Fruit fly (Drosophila melanogaster) whole organism, wandering third instar larva: Measurements from ENCODE around the gene Taf4.

Experiments used
- Abd-B ChIP-seq: fragments of >200 bp; optimal IDR thresholded peaks from 2 replicates; lab custom pipeline; 2017; ENCODE audit warnings: missing biosample characterization, missing genetic modification characterization
- CG32264 ChIP-seq: fragments of 200-800 bp; sonication (Bioruptor generic); optimal IDR thresholded peaks from 2 replicates; lab custom pipeline; 2016; ENCODE audit warnings: missing biosample characterization, missing genetic modification characterization
- CG9705 ChIP-seq: fragments of 200-800 bp; sonication (Bioruptor generic); optimal IDR thresholded peaks from 2 replicates; lab custom pipeline; 2018; ENCODE audit warnings: missing biosample characterization, mild to moderate bottlenecking, missing genetic modification characterization
- CrebA ChIP-seq: fragments of 200-800 bp; sonication (Bioruptor generic); optimal IDR thresholded peaks from 2 replicates; lab custom pipeline; 2016; ENCODE audit warnings: missing biosample characterization, mild to moderate bottlenecking, missing genetic modification characterization, borderline replicate concordance
- Dfd ChIP-seq: fragments of >200 bp; optimal IDR thresholded peaks from 2 replicates; lab custom pipeline; 2017; ENCODE audit warnings: missing biosample characterization, missing genetic modification characterization
- Dif ChIP-seq: fragments of 200-275, 200-300 bp; sonication (Bioruptor generic); optimal IDR thresholded peaks from 2 replicates; lab custom pipeline; 2018; ENCODE audit warnings: missing biosample characterization, missing genetic modification characterization; ENCODE audit not compliant: partially characterized antibody
- GATAd ChIP-seq: sonication (Bioruptor generic); optimal IDR thresholded peaks from 2 replicates; lab custom pipeline; 2016; ENCODE audit warnings: missing biosample characterization, missing genetic modification characterization
- HLH106 ChIP-seq: fragments of 200-800 bp; optimal IDR thresholded peaks from 3 replicates; lab custom pipeline; 2019; ENCODE audit warnings: missing biosample characterization, mild to moderate bottlenecking, missing genetic modification characterization, moderate library complexity
- Hnf4 ChIP-seq: fragments of 200-800 bp; sonication (Bioruptor generic); optimal IDR thresholded peaks from 2 replicates; lab custom pipeline; 2016; ENCODE audit warnings: missing biosample characterization, mild to moderate bottlenecking, missing genetic modification characterization
- Hr78 ChIP-seq: fragments of >200 bp; optimal IDR thresholded peaks from 2 replicates; lab custom pipeline; 2017; ENCODE audit warnings: missing biosample characterization, missing genetic modification characterization
- Hr83 ChIP-seq: fragments of 200-300 bp; sonication (Bioruptor generic); optimal IDR thresholded peaks from 2 replicates; lab custom pipeline; 2016; ENCODE audit warnings: missing biosample characterization, mild to moderate bottlenecking, missing genetic modification characterization, moderate library complexity; ENCODE audit not compliant: poor library complexity, severe bottlenecking
- Jra ChIP-seq: sonication (Bioruptor generic); optimal IDR thresholded peaks from 2 replicates; lab custom pipeline; 2016; ENCODE audit warnings: missing biosample characterization, missing genetic modification characterization
- Mio ChIP-seq: sonication (Bioruptor generic); optimal IDR thresholded peaks from 2 replicates; lab custom pipeline; 2016; ENCODE audit warnings: missing biosample characterization, missing genetic modification characterization
- Myc ChIP-seq: fragments of >200 bp; optimal IDR thresholded peaks from 2 replicates; lab custom pipeline; 2017
- N ChIP-seq: fragments of >200 bp; optimal IDR thresholded peaks from 2 replicates; lab custom pipeline; 2018; ENCODE audit warnings: missing biosample characterization, missing external identifiers, missing genetic modification characterization
- OdsH ChIP-seq: fragments of 200-800 bp; sonication (Bioruptor generic); optimal IDR thresholded peaks from 2 replicates; lab custom pipeline; 2016; ENCODE audit warnings: missing biosample characterization, mild to moderate bottlenecking, missing genetic modification characterization
- Rel ChIP-seq, 2 experiments: fragments of 200-800 bp; sonication (Bioruptor generic) in 1 of 2; optimal IDR thresholded peaks; 2 replicates in 1 of 2; 3 replicates in 1 of 2; lab custom pipeline; 2016 to 2019; ENCODE audit warnings: mild to moderate bottlenecking in 2 of 2, missing biosample characterization in 2 of 2, missing genetic modification characterization in 2 of 2, moderate library complexity in 1 of 2
- Sp1 ChIP-seq: fragments of 200-800 bp; sonication (Bioruptor generic); optimal IDR thresholded peaks from 3 replicates; lab custom pipeline; 2019; ENCODE audit warnings: missing biosample characterization, mild to moderate bottlenecking, missing genetic modification characterization, moderate library complexity
- Vsx2 ChIP-seq: fragments of 200-300, 225-300 bp; sonication (Bioruptor generic); optimal IDR thresholded peaks from 2 replicates; lab custom pipeline; 2018; ENCODE audit warnings: missing biosample characterization, missing genetic modification characterization; ENCODE audit not compliant: partially characterized antibody
- brk ChIP-seq: fragments of 200-800 bp; sonication (Bioruptor generic); optimal IDR thresholded peaks from 2 replicates; lab custom pipeline; 2016; ENCODE audit warnings: missing biosample characterization, mild to moderate bottlenecking, missing genetic modification characterization
- dl ChIP-seq, 2 experiments: fragments of 175-275, 200-275 bp in 1 of 2; fragments of 200-275 bp in 1 of 2; sonication (Bioruptor generic); optimal IDR thresholded peaks; lab custom pipeline; 2018; ENCODE audit warnings: mild to moderate bottlenecking in 2 of 2, missing biosample characterization in 2 of 2, missing genetic modification characterization in 2 of 2, moderate library complexity in 2 of 2; ENCODE audit not compliant: partially characterized antibody in 2 of 2, insufficient read depth in 1 of 2
- dmrt93B ChIP-seq: fragments of 200-800 bp; sonication (Bioruptor generic); optimal IDR thresholded peaks from 2 replicates; lab custom pipeline; 2018; ENCODE audit warnings: missing biosample characterization, mild to moderate bottlenecking, missing genetic modification characterization
- dsf ChIP-seq: sonication (Bioruptor generic); optimal IDR thresholded peaks from 2 replicates; lab custom pipeline; 2016; ENCODE audit warnings: missing biosample characterization, missing genetic modification characterization, borderline replicate concordance
- ey ChIP-seq: fragments of 200-800 bp; sonication (Bioruptor generic); optimal IDR thresholded peaks from 2 replicates; lab custom pipeline; 2016; ENCODE audit warnings: missing biosample characterization, missing genetic modification characterization
- foxo ChIP-seq, 2 experiments: fragments of 200-800 bp; sonication (Bioruptor generic); optimal IDR thresholded peaks; 2 replicates in 1 of 2; 3 replicates in 1 of 2; lab custom pipeline; 2016 to 2017; ENCODE audit warnings: missing biosample characterization in 2 of 2, missing genetic modification characterization in 2 of 2
- fru ChIP-seq: fragments of 200-800 bp; sonication (Bioruptor generic); optimal IDR thresholded peaks from 3 replicates; lab custom pipeline; 2016; ENCODE audit warnings: missing biosample characterization, mild to moderate bottlenecking, missing genetic modification characterization
- h ChIP-seq: fragments of 200-800 bp; sonication (Bioruptor generic); optimal IDR thresholded peaks from 3 replicates; lab custom pipeline; 2016; ENCODE audit warnings: missing biosample characterization, mild to moderate bottlenecking, missing genetic modification characterization
- jim ChIP-seq: fragments of 175-275, 200-325 bp; sonication (Bioruptor generic); optimal IDR thresholded peaks from 2 replicates; lab custom pipeline; 2016; ENCODE audit warnings: missing biosample characterization, mild to moderate bottlenecking, missing genetic modification characterization
- lola ChIP-seq: fragments of >200 bp; optimal IDR thresholded peaks from 2 replicates; lab custom pipeline; 2017; ENCODE audit warnings: missing biosample characterization, missing genetic modification characterization
- pan ChIP-seq: fragments of >200 bp; optimal IDR thresholded peaks from 2 replicates; lab custom pipeline; 2017
- psq ChIP-seq: fragments of 200-800 bp; sonication (Bioruptor generic); optimal IDR thresholded peaks from 3 replicates; lab custom pipeline; 2017; ENCODE audit warnings: missing biosample characterization, mild to moderate bottlenecking, missing genetic modification characterization, moderate library complexity
- rgr ChIP-seq: fragments of 200-800 bp; sonication (Bioruptor generic); optimal IDR thresholded peaks from 3 replicates; lab custom pipeline; 2016; ENCODE audit warnings: missing biosample characterization, mild to moderate bottlenecking, missing genetic modification characterization
- sage ChIP-seq: fragments of 200-800 bp; sonication (Bioruptor generic); optimal IDR thresholded peaks from 2 replicates; lab custom pipeline; 2016; ENCODE audit warnings: missing biosample characterization, mild to moderate bottlenecking, missing genetic modification characterization
- sv ChIP-seq: fragments of 200-800 bp; sonication (Bioruptor generic); optimal IDR thresholded peaks from 3 replicates; lab custom pipeline; 2016; ENCODE audit warnings: missing biosample characterization, missing genetic modification characterization
- tai ChIP-seq: sonication (Bioruptor generic); optimal IDR thresholded peaks from 2 replicates; lab custom pipeline; 2016; ENCODE audit warnings: missing biosample characterization, missing genetic modification characterization
- usp ChIP-seq: fragments of >200 bp; optimal IDR thresholded peaks from 2 replicates; lab custom pipeline; 2017; ENCODE audit warnings: missing biosample characterization, missing genetic modification characterization
- woc ChIP-seq: sonication (Bioruptor generic); optimal IDR thresholded peaks from 2 replicates; lab custom pipeline; 2016; ENCODE audit warnings: missing biosample characterization, mild to moderate bottlenecking, missing genetic modification characterization

Gene Taf4

DNA sequence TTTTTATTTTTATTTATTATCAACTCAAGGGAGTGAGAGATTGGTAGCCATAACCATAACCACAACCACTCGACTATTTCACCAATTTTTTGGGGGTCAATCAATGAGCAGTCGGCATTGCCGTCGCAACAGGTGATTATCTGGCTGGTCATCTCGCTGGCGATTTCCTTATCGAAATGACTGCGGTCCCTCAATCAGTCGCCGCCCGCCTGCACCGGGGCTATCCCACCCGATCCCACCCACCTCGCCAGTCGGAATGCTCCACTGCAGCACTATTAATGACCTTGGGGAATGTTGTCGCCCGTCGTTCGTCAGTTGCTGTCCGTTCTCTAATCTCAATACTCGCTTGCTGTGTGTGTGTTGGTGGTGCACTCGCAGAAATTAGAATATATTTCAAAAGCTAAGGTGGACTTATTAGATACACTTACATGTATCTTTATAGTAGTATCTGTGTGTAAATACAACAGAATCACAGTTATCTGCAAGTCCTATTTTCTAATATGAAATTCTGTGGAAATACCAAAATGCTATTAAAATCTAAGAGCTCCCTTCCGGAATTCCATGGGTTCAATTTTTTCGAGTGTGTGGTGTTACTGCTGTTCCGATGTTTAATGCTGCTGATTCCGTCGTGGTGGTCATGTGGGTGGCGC is 47.5 kb downstream of the Taf4 start (continued):
- peak in 1 of 2 experiments; percentile 55 for TF ChIP-seq foxo (GFP tag; optimal IDR thresholded peaks at IDR 0.05; lab: Kevin White, UChicago)
- TF ChIP-seq pan, result no peak
- TF ChIP-seq fru (GFP tag; lab: Kevin White, UChicago), result peak; percentile 54
- no peak for TF ChIP-seq dl (GFP tag; optimal IDR thresholded peaks at IDR 0.05; lab: Kevin White, UChicago; ENCODE audit: insufficient read depth in 1 of 2, partially characterized antibody in 2 of 2)
- no peak for TF ChIP-seq Dfd (GFP tag; lab: Kevin White, UChicago)
- TF ChIP-seq Myc, result no peak
- TF ChIP-seq N (GFP tag; lab: Kevin White, UChicago), result no peak
- TF ChIP-seq CG32264 (GFP tag; lab: Kevin White, UChicago), result no peak
- TF ChIP-seq brk (GFP tag; lab: Kevin White, UChicago), result no peak

DNA sequence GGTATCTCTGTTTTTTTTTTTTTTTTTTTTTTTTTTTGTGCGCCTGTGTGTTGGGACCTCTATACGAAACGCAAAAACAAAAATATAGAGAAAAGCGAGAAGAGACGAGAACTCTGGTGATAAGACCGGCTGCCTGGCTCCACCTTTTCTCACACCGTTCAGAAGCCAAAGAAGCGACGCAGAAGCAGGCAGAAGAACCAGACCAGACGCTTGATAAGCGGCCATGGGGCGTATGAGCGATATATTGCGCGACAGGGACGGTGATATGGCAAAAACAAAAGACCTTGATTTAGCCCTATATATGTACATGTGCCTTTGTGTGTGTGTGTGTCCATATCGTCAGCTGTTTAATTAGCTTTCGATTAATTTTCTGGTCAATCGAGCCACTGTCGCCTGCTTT is 48.1 kb downstream of the Taf4 start:
- TF ChIP-seq psq (GFP tag; lab: Kevin White, UChicago) (peak; percentile 55), CrebA (GFP tag; lab: Kevin White, UChicago) (peak; percentile 51), Jra (GFP tag; lab: Kevin White, UChicago) (peak; percentile 7), woc (no peak), foxo (GFP tag; optimal IDR thresholded peaks at IDR 0.05; lab: Kevin White, UChicago) (peak in 1 of 2 experiments; percentile 3), Sp1 (no peak), N (GFP tag; lab: Kevin White, UChicago) (no peak), Myc (no peak), Hnf4 (GFP tag; lab: Kevin White, UChicago) (peak; percentile 9), ey (no peak), Vsx2 (GFP tag; lab: Kevin White, UChicago) (peak; percentile 70)

DNA sequence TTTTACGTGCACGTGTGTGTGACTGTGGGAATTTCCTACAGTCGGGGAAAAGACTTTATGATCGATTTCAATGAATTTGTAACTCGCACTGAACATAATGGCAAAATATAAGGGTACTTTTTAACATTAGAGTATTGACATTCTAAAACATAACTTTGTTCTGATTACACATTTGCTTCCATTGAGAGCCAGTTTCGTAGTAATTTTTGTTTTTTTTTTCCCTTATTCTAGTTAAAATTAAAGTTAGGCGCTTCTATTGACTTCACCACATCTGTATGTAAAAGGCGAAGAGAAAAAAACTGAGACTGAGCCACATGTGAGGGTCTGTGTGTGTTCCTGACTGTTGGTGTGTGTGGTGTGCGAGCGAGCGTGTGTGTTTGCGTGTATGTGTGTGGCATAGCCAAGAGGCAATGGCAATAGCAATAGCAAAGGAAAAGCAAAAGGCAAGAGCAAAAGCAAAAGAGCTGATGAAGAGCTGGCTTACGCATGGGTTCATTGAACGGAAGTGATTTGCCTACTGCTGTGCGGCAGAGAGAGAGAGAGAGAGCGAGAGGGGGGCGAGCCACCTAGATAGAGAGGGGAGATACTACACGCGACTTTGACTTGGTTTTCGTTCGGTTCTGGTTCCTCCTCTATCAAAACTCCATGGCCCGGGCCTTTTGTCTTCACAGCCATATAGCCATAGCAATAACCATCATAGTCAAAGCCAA is 49.0 kb downstream of the Taf4 start:
- TF ChIP-seq CrebA (GFP tag; lab: Kevin White, UChicago), result no peak
- no peak for TF ChIP-seq psq (GFP tag; lab: Kevin White, UChicago)
- no peak for TF ChIP-seq Rel (GFP tag; optimal IDR thresholded peaks at IDR 0.05; lab: Kevin White, UChicago)
- TF ChIP-seq Rel (tag; optimal IDR thresholded peaks at IDR 0.05; lab: Kevin White, UChicago), result no peak
- TF ChIP-seq Mio (GFP tag; lab: Kevin White, UChicago), result no peak
- no peak for TF ChIP-seq rgr (GFP tag; lab: Kevin White, UChicago)
- no peak for TF ChIP-seq Dif (GFP tag; lab: Kevin White, UChicago)
- TF ChIP-seq Dfd (GFP tag; lab: Kevin White, UChicago), result no peak
- TF ChIP-seq Myc, result no peak
- peak; percentile 13 for TF ChIP-seq h (GFP tag; lab: Kevin White, UChicago)
- TF ChIP-seq woc, result no peak
- no peak for TF ChIP-seq Abd-B (GFP tag; lab: Kevin White, UChicago)
- no peak for TF ChIP-seq Vsx2 (GFP tag; lab: Kevin White, UChicago)
- TF ChIP-seq ey, result peak; percentile 31
- no peak for TF ChIP-seq dmrt93B
- no peak for TF ChIP-seq sv (GFP tag; lab: Kevin White, UChicago)
- no peak for TF ChIP-seq Hr83 (GFP tag; lab: Kevin White, UChicago)
- TF ChIP-seq dl (GFP tag; optimal IDR thresholded peaks at IDR 0.05; lab: Kevin White, UChicago; ENCODE audit: insufficient read depth in 1 of 2, partially characterized antibody in 2 of 2), result no peak
- no peak for TF ChIP-seq OdsH
- TF ChIP-seq CG9705, result no peak
- TF ChIP-seq Hnf4 (GFP tag; lab: Kevin White, UChicago), result peak; percentile 23
- TF ChIP-seq Jra (GFP tag; lab: Kevin White, UChicago), result no peak
- peak; percentile 8 for TF ChIP-seq tai
- TF ChIP-seq sage (GFP tag; lab: Kevin White, UChicago), result no peak
- TF ChIP-seq Hr78 (GFP tag; lab: Kevin White, UChicago), result no peak
- no peak for TF ChIP-seq GATAd (GFP tag; lab: Kevin White, UChicago)
- peak; percentile 33 for TF ChIP-seq fru (GFP tag; lab: Kevin White, UChicago)
- no peak for TF ChIP-seq jim (GFP tag; lab: Kevin White, UChicago)
- TF ChIP-seq N (GFP tag; lab: Kevin White, UChicago), result no peak
- TF ChIP-seq foxo (GFP tag; optimal IDR thresholded peaks at IDR 0.05; lab: Kevin White, UChicago), result peak in 1 of 2 experiments; percentile 47
- TF ChIP-seq brk (GFP tag; lab: Kevin White, UChicago), result no peak
- no peak for TF ChIP-seq dsf (GFP tag; lab: Kevin White, UChicago)
- TF ChIP-seq usp, result no peak
- TF ChIP-seq pan, result no peak
- TF ChIP-seq lola (GFP tag; lab: Kevin White, UChicago), result no peak
- peak; percentile 22 for TF ChIP-seq HLH106 (tag; lab: Kevin White, UChicago)
